Worm (Caenorhabditis elegans) whole organism, L4/young adult: ENCODE results near the gene ZK470.1.
A peak's percentile ranks its signal among the peaks of the same experiment; 100 is the strongest.

Experiments
- W03F9.2 ChIP-seq: fragments of 150-350 bp; optimal IDR thresholded peaks from 2 replicates; lab custom pipeline; 2014; ENCODE audit warnings: missing biosample characterization, missing genetic modification characterization
- him-1 ChIP-seq: sonication (generic microtip); optimal IDR thresholded peaks from 2 replicates; lab custom pipeline; 2016; ENCODE audit warnings: missing genotype, missing genetic modification reagents, missing genetic modification characterization, missing compliant biosample characterization

DNA sequence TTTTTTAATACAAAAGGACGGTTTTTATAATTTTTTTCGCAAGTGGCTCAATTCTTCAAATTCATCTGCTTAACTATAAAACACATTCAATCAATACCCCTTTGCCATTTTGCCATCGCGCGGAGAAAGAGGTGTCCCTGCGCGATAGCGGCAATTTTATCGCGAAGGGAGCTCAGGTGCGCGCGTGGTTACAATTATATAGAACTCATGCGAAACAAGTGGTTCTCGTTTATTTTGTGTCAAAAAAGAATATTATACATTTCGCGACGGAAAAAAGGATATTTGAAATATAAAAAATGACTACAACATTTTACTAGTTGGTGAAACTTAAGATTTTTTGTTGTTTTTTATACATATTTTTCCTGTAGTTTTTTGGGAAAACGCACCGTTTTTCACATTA lies 45.6 kb downstream of the ZK470.1 start:
- peak; percentile 100 for TF ChIP-seq him-1
- TF ChIP-seq W03F9.2 (tag; lab: Kevin White, UChicago): peak; percentile 98
